Worm (Caenorhabditis elegans): ENCODE measurements around the gene C17A2.4.

The C17A2.4 gene

ce11 chrII:3827801-3828200, 11.9 kb upstream of the C17A2.4 start, which contains the start of gene F54D10.8:
Gene F54D10.8, minus strand, starts transcription at chrII:3827901.
- no peak for TF ChIP-seq ceh-16 (tag; optimal IDR thresholded peaks at IDR 0.05)
- TF ChIP-seq egl-27 (tag; optimal IDR thresholded peaks at IDR 0.05) = no peak
- TF ChIP-seq nfya-1 (tag; optimal IDR thresholded peaks at IDR 0.05; ENCODE audit: insufficient read depth) = no peak

DNA sequence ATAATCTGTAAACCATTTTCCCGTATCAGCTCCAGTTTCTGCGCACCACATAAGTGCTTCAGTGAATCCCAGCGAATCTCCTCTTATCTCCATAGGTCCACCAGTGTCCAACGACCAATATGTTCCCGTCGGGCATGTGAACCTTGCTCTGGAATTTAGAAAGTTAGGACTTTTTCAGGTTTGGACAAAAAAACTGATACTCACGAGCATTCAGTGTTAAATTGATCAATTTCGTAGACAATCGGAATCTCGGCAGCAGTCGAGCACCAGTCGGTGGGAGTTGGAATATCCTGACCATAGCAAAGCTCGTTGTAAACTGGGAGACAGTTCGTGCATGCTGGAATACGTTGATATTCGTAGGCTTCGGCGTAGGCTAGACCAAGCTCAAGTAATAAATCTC, 10.0 kb upstream of the C17A2.4 start:
- no peak for TF ChIP-seq R02D3.7 (tag; optimal IDR thresholded peaks at IDR 0.05)
- no peak for TF ChIP-seq ceh-9 (tag; optimal IDR thresholded peaks at IDR 0.05)
- no peak for TF ChIP-seq sea-2 (GFP tag; optimal IDR thresholded peaks at IDR 0.05)
- TF ChIP-seq hmg-11 (tag; optimal IDR thresholded peaks at IDR 0.05) = no peak
- TF ChIP-seq nfya-1 (tag; optimal IDR thresholded peaks at IDR 0.05; ENCODE audit: insufficient read depth) = no peak
- TF ChIP-seq nhr-11 (tag; optimal IDR thresholded peaks at IDR 0.05) = no peak
- TF ChIP-seq snpc-4 (tag; optimal IDR thresholded peaks at IDR 0.05) = no peak
- no peak for TF ChIP-seq ceh-82 (tag; optimal IDR thresholded peaks at IDR 0.05)
- TF ChIP-seq nhr-67 (tag; optimal IDR thresholded peaks at IDR 0.05) = no peak
- no peak for TF ChIP-seq aly-2 (tag; optimal IDR thresholded peaks at IDR 0.05)
- TF ChIP-seq daf-12 (tag; optimal IDR thresholded peaks at IDR 0.05) = no peak
- no peak for TF ChIP-seq nhr-25 (tag; optimal IDR thresholded peaks at IDR 0.05)
- no peak for TF ChIP-seq ceh-28 (tag; optimal IDR thresholded peaks at IDR 0.05)
- TF ChIP-seq ztf-11 (tag; optimal IDR thresholded peaks at IDR 0.05) = no peak
- TF ChIP-seq nhr-237 (tag; optimal IDR thresholded peaks at IDR 0.05) = no peak
- no peak for TF ChIP-seq unc-62 (GFP tag; optimal IDR thresholded peaks at IDR 0.05)
- no peak for TF ChIP-seq pha-4 (tag; optimal IDR thresholded peaks at IDR 0.05)
- no peak for TF ChIP-seq egl-5 (tag; optimal IDR thresholded peaks at IDR 0.05)
- TF ChIP-seq mml-1 (tag; optimal IDR thresholded peaks at IDR 0.05) = no peak

ce11 chrII:3832383-3832782, 7.3 kb upstream of the C17A2.4 start, which contains the start of gene F54D10.9:
Gene F54D10.9, minus strand, starts transcription at chrII:3832483.
- no peak for TF ChIP-seq fos-1 (tag; optimal IDR thresholded peaks at IDR 0.05)
- TF ChIP-seq unc-39 (tag; optimal IDR thresholded peaks at IDR 0.05) = no peak
- TF ChIP-seq nhr-43 (tag; optimal IDR thresholded peaks at IDR 0.05; ENCODE audit: poor library complexity, severe bottlenecking) = no peak
- no peak for TF ChIP-seq unc-62 (GFP tag; optimal IDR thresholded peaks at IDR 0.05)
- TF ChIP-seq fkh-2 (tag; optimal IDR thresholded peaks at IDR 0.05) = no peak
- no peak for TF ChIP-seq mml-1 (tag; optimal IDR thresholded peaks at IDR 0.05)
- no peak for TF ChIP-seq nhr-12 (tag; optimal IDR thresholded peaks at IDR 0.05)
- TF ChIP-seq nhr-237 (tag; optimal IDR thresholded peaks at IDR 0.05) = no peak
- no peak for TF ChIP-seq aly-2 (tag; optimal IDR thresholded peaks at IDR 0.05)
- TF ChIP-seq nhr-77 (tag; optimal IDR thresholded peaks at IDR 0.05) = no peak
- no peak for TF ChIP-seq ztf-11 (tag; optimal IDR thresholded peaks at IDR 0.05)
- no peak for TF ChIP-seq nhr-23 (tag; optimal IDR thresholded peaks at IDR 0.05)

- TF ChIP-seq nhr-237 (tag; optimal IDR thresholded peaks at IDR 0.05) = no peak
- no peak for TF ChIP-seq egl-5 (tag; optimal IDR thresholded peaks at IDR 0.05)
- no peak for TF ChIP-seq fkh-10 (GFP tag; optimal IDR thresholded peaks at IDR 0.05)
- no peak for TF ChIP-seq eor-1 (tag; optimal IDR thresholded peaks at IDR 0.05)
- TF ChIP-seq unc-39 (tag; optimal IDR thresholded peaks at IDR 0.05) = no peak
- no peak for TF ChIP-seq pqm-1 (tag; optimal IDR thresholded peaks at IDR 0.05)
- no peak for TF ChIP-seq aly-2 (tag; optimal IDR thresholded peaks at IDR 0.05)
- no peak for TF ChIP-seq ceh-16 (tag; optimal IDR thresholded peaks at IDR 0.05)
- no peak for TF ChIP-seq nhr-25 (tag; optimal IDR thresholded peaks at IDR 0.05)
- no peak for TF ChIP-seq fkh-2 (tag; optimal IDR thresholded peaks at IDR 0.05)
Measured at ce11 chrII:3835915-3836314, 3.7 kb upstream of the C17A2.4 start, which contains the start of gene oac-4. Gene oac-4, minus strand, starts transcription at chrII:3836015.

ce11 chrII:3843305-3843704, 3.6 kb downstream of the C17A2.4 start, which contains the start of the genes C17A2.7 and C17A2.3:
Gene C17A2.7, minus strand, starts transcription at chrII:3843405.
Gene C17A2.3, plus strand, starts transcription at chrII:3843609.
- TF ChIP-seq elt-3 (tag; optimal IDR thresholded peaks at IDR 0.05) (no peak), mml-1 (tag; optimal IDR thresholded peaks at IDR 0.05) (no peak), unc-62 (GFP tag; optimal IDR thresholded peaks at IDR 0.05) (no peak), pha-4 (tag; optimal IDR thresholded peaks at IDR 0.05) (no peak), jun-1 (tag; optimal IDR thresholded peaks at IDR 0.05) (no peak), zag-1 (tag; optimal IDR thresholded peaks at IDR 0.05) (no peak), fkh-2 (tag; optimal IDR thresholded peaks at IDR 0.05) (no peak), eor-1 (tag; optimal IDR thresholded peaks at IDR 0.05) (no peak), R02D3.7 (tag; optimal IDR thresholded peaks at IDR 0.05) (no peak), hmg-11 (tag; optimal IDR thresholded peaks at IDR 0.05) (no peak), egl-5 (tag; optimal IDR thresholded peaks at IDR 0.05) (no peak), nhr-25 (tag; optimal IDR thresholded peaks at IDR 0.05) (no peak), nhr-43 (tag; optimal IDR thresholded peaks at IDR 0.05; ENCODE audit: poor library complexity, severe bottlenecking) (no peak), elt-1 (tag; optimal IDR thresholded peaks at IDR 0.05) (no peak), nhr-67 (tag; optimal IDR thresholded peaks at IDR 0.05) (no peak), egl-27 (tag; optimal IDR thresholded peaks at IDR 0.05) (no peak), snpc-4 (tag; optimal IDR thresholded peaks at IDR 0.05) (no peak)

Measured in whole organism, L3 larva.